Worm (Caenorhabditis elegans) whole organism, mixed stage, embryonic: Measurements from ENCODE around the gene cht-3.

Experiments
- hlh-1 ChIP-seq: fragments of 150-350 bp; optimal IDR thresholded peaks from 2 replicates; lab custom pipeline; 2014; ENCODE audit warnings: missing biosample characterization, missing genetic modification reagents, missing genetic modification characterization
- nhr-76 ChIP-seq: sonication (generic microtip); optimal IDR thresholded peaks from 2 replicates; lab custom pipeline; 2017; ENCODE audit warnings: missing biosample characterization, missing genetic modification characterization
- sptf-1 ChIP-seq: sonication (generic microtip); optimal IDR thresholded peaks from 2 replicates; lab custom pipeline; 2017; ENCODE audit warnings: mild to moderate bottlenecking, missing genetic modification characterization, moderate library complexity, missing compliant biosample characterization
- ztf-11 ChIP-seq: fragments of 150-350 bp; optimal IDR thresholded peaks from 2 replicates; lab custom pipeline; 2014; ENCODE audit warnings: missing biosample characterization, missing genetic modification characterization

- no peak for TF ChIP-seq ztf-11 (tag; lab: Kevin White, UChicago)
- no peak for TF ChIP-seq sptf-1 (tag; lab: Kevin White, UChicago)
- TF ChIP-seq hlh-1 = no peak
- TF ChIP-seq nhr-76 (tag; lab: Kevin White, UChicago) = no peak
Measured at ce11 chrIV:7046641-7047361, 43.4 kb downstream of the cht-3 start.
